Worm (Caenorhabditis elegans) whole organism, L3 larva: Measurements from ENCODE around the gene letm-1.

Experiments
- aly-2 ChIP-seq: fragments of 150-350 bp; optimal IDR thresholded peaks from 2 replicates; lab custom pipeline; 2014; ENCODE audit warnings: missing biosample characterization, missing genetic modification characterization
- ama-1 ChIP-seq: fragments of 150-350 bp; optimal IDR thresholded peaks from 2 replicates; lab custom pipeline; 2018
- ceh-28 ChIP-seq: fragments of 150-350 bp; optimal IDR thresholded peaks from 2 replicates; lab custom pipeline; 2014; ENCODE audit warnings: missing biosample characterization, missing genetic modification reagents, missing genetic modification characterization
- ceh-82 ChIP-seq: fragments of 150-350 bp; optimal IDR thresholded peaks from 2 replicates; lab custom pipeline; 2014; ENCODE audit warnings: missing biosample characterization, missing genetic modification characterization
- ceh-9 ChIP-seq: sonication (generic microtip); optimal IDR thresholded peaks from 2 replicates; lab custom pipeline; 2018; ENCODE audit warnings: missing biosample characterization, missing genetic modification characterization
- daf-12 ChIP-seq: fragments of 150-350 bp; optimal IDR thresholded peaks from 2 replicates; lab custom pipeline; 2014; ENCODE audit warnings: missing biosample characterization, missing genetic modification reagents, missing genetic modification characterization
- egl-27 ChIP-seq: sonication (generic microtip); optimal IDR thresholded peaks from 4 replicates; lab custom pipeline; 2017; ENCODE audit warnings: missing biosample characterization, missing genetic modification reagents, missing genetic modification characterization
- egl-5 ChIP-seq: fragments of 150-350 bp; optimal IDR thresholded peaks from 2 replicates; lab custom pipeline; 2017; ENCODE audit warnings: missing biosample characterization, missing genetic modification reagents, missing genetic modification characterization, inconsistent platforms
- elt-1 ChIP-seq: fragments of 150-350 bp; optimal IDR thresholded peaks from 2 replicates; lab custom pipeline; 2014; ENCODE audit warnings: missing biosample characterization, missing genetic modification characterization
- elt-2 ChIP-seq: sonication (generic microtip); optimal IDR thresholded peaks from 2 replicates; lab custom pipeline; 2016; ENCODE audit warnings: missing genetic modification reagents, mild to moderate bottlenecking, missing genetic modification characterization, missing compliant biosample characterization
- eor-1 ChIP-seq, 2 experiments: fragments of 150-350 bp; optimal IDR thresholded peaks; 2 replicates each; lab custom pipeline; 2014 to 2018; ENCODE audit warnings: missing biosample characterization in 2 of 2, missing genetic modification characterization in 2 of 2
- fkh-10 ChIP-seq: sonication (generic microtip); optimal IDR thresholded peaks from 2 replicates; lab custom pipeline; 2017; ENCODE audit warnings: missing biosample characterization, missing genetic modification reagents, missing genetic modification characterization
- fkh-2 ChIP-seq: fragments of 150-350 bp; optimal IDR thresholded peaks from 2 replicates; lab custom pipeline; 2014; ENCODE audit warnings: missing biosample characterization, missing genetic modification reagents, missing genetic modification characterization
- fos-1 ChIP-seq: fragments of 150-350 bp; optimal IDR thresholded peaks from 2 replicates; lab custom pipeline; 2014; ENCODE audit warnings: missing biosample characterization, missing genetic modification characterization
- hmg-11 ChIP-seq: sonication (generic microtip); optimal IDR thresholded peaks from 2 replicates; lab custom pipeline; 2016; ENCODE audit warnings: missing genetic modification characterization, missing compliant biosample characterization
- jun-1 ChIP-seq: fragments of 150-350 bp; optimal IDR thresholded peaks from 2 replicates; lab custom pipeline; 2014; ENCODE audit warnings: missing biosample characterization, missing genetic modification reagents, missing genetic modification characterization
- lin-15B ChIP-seq: fragments of 150-350 bp; optimal IDR thresholded peaks from 2 replicates; lab custom pipeline; 2014; ENCODE audit warnings: missing biosample characterization, missing genetic modification characterization
- lin-39 ChIP-seq: fragments of 150-350 bp; optimal IDR thresholded peaks from 2 replicates; lab custom pipeline; 2018; ENCODE audit warnings: missing biosample characterization, missing genetic modification reagents, missing genetic modification characterization
- lsy-12 ChIP-seq: sonication (generic microtip); optimal IDR thresholded peaks from 2 replicates; lab custom pipeline; 2016; ENCODE audit warnings: mild to moderate bottlenecking, missing genetic modification characterization, missing compliant biosample characterization
- mdl-1 ChIP-seq: fragments of 150-350 bp; optimal IDR thresholded peaks from 2 replicates; lab custom pipeline; 2014; ENCODE audit warnings: missing biosample characterization, missing genetic modification characterization
- mml-1 ChIP-seq: fragments of 150-350 bp; sonication (generic microtip); optimal IDR thresholded peaks from 3 replicates; lab custom pipeline; 2014; ENCODE audit warnings: missing biosample characterization, missing genetic modification characterization
- nfya-1 ChIP-seq: sonication (generic microtip); optimal IDR thresholded peaks from 2 replicates; lab custom pipeline; 2017; ENCODE audit warnings: missing genetic modification characterization, mild to moderate bottlenecking, missing compliant biosample characterization, antibody characterized with exemption, moderate library complexity; ENCODE audit not compliant: insufficient read depth
- nhr-11 ChIP-seq: fragments of 150-350 bp; optimal IDR thresholded peaks from 2 replicates; lab custom pipeline; 2014; ENCODE audit warnings: missing biosample characterization, missing genetic modification characterization
- nhr-12 ChIP-seq: fragments of 150-350 bp; optimal IDR thresholded peaks from 2 replicates; lab custom pipeline; 2014; ENCODE audit warnings: missing biosample characterization, missing genetic modification characterization
- nhr-23 ChIP-seq: fragments of 150-350 bp; optimal IDR thresholded peaks from 2 replicates; lab custom pipeline; 2014; ENCODE audit warnings: missing biosample characterization, missing genetic modification reagents, missing genetic modification characterization
- nhr-237 ChIP-seq: fragments of 150-350 bp; optimal IDR thresholded peaks from 2 replicates; lab custom pipeline; 2014; ENCODE audit warnings: missing biosample characterization, missing genetic modification characterization
- nhr-25 ChIP-seq: sonication (generic microtip); optimal IDR thresholded peaks from 2 replicates; lab custom pipeline; 2017; ENCODE audit warnings: missing biosample characterization, missing genetic modification characterization
- nhr-43 ChIP-seq: sonication (generic microtip); optimal IDR thresholded peaks from 2 replicates; lab custom pipeline; 2016; ENCODE audit warnings: mild to moderate bottlenecking, missing genetic modification characterization, missing compliant biosample characterization; ENCODE audit not compliant: poor library complexity, severe bottlenecking
- nhr-76 ChIP-seq: fragments of 150-350 bp; sonication (generic microtip); optimal IDR thresholded peaks from 5 replicates; lab custom pipeline; 2014; ENCODE audit warnings: missing biosample characterization, missing genetic modification characterization
- nhr-77 ChIP-seq: fragments of 150-350 bp; optimal IDR thresholded peaks from 2 replicates; lab custom pipeline; 2014; ENCODE audit warnings: missing biosample characterization, missing genetic modification characterization
- pha-4 ChIP-seq: fragments of 150-350 bp; optimal IDR thresholded peaks from 2 replicates; lab custom pipeline; 2014; ENCODE audit warnings: missing biosample characterization, missing genetic modification reagents, missing genetic modification characterization
- pqm-1 ChIP-seq: fragments of 150-350 bp; optimal IDR thresholded peaks from 2 replicates; lab custom pipeline; 2017; ENCODE audit warnings: missing biosample characterization, missing genetic modification characterization, inconsistent platforms
- sea-2 ChIP-seq: fragments of 150-350 bp; sonication (generic microtip); optimal IDR thresholded peaks from 4 replicates; lab custom pipeline; 2014; ENCODE audit warnings: missing biosample characterization, missing genetic modification reagents, missing genetic modification characterization
- skn-1 ChIP-seq: fragments of 150-350 bp; optimal IDR thresholded peaks from 2 replicates; lab custom pipeline; 2014; ENCODE audit warnings: missing biosample characterization, missing genetic modification characterization
- snpc-4 ChIP-seq: fragments of 150-350 bp; optimal IDR thresholded peaks from 2 replicates; lab custom pipeline; 2014; ENCODE audit warnings: missing biosample characterization, missing genetic modification characterization
- tbx-2 ChIP-seq: sonication (generic microtip); optimal IDR thresholded peaks from 2 replicates; lab custom pipeline; 2016; ENCODE audit warnings: mild to moderate bottlenecking, missing genetic modification characterization, missing compliant biosample characterization
- zag-1 ChIP-seq: fragments of 150-350 bp; optimal IDR thresholded peaks from 2 replicates; lab custom pipeline; 2014; ENCODE audit warnings: missing biosample characterization, missing genetic modification characterization
- ztf-11 ChIP-seq: fragments of 150-350 bp; optimal IDR thresholded peaks from 2 replicates; lab custom pipeline; 2014; ENCODE audit warnings: missing biosample characterization, missing genetic modification characterization
- ztf-4 ChIP-seq: fragments of 150-350 bp; optimal IDR thresholded peaks from 2 replicates; lab custom pipeline; 2014; ENCODE audit warnings: missing biosample characterization, missing genetic modification characterization

Gene letm-1

ce11 chrV:13681445-13681844, 20.4 kb downstream of the letm-1 start:
- TF ChIP-seq egl-27, result no peak
- TF ChIP-seq nhr-12 (tag; lab: Kevin White, UChicago), result no peak
- TF ChIP-seq nhr-23 (tag; lab: Kevin White, UChicago), result no peak
- TF ChIP-seq fkh-10, result peak; percentile 58
- no peak for TF ChIP-seq tbx-2 (tag; lab: Kevin White, UChicago)

ce11 chrV:13686513-13686912, 25.5 kb downstream of the letm-1 start:
- TF ChIP-seq elt-1 (tag; lab: Kevin White, UChicago) (no peak), fkh-10 (peak; percentile 64)

DNA sequence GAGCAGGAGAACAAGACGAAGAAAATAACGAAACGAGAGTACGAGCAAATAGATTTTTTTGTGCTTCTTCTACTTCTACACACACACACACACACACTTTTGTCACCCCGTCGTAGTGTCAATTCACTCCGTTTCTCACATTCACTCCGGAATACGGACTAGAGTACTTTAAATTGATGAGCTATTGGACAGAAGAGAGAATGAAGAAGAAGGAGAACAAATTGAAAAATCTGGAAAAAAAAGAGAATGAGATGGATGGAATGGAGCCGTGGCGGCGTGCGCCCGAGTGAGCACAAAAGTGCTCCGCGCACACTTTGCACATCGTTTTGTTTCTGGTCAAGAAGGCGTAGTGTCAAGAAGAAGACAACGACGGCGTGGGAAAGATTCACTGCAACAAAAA, 26.4 kb downstream of the letm-1 start:
- no peak for TF ChIP-seq daf-12 (tag; lab: Kevin White, UChicago)
- TF ChIP-seq mml-1, result no peak
- TF ChIP-seq ceh-28, result no peak
- no peak for TF ChIP-seq nhr-237 (tag; lab: Kevin White, UChicago)
- no peak for TF ChIP-seq snpc-4 (tag; lab: Kevin White, UChicago)
- TF ChIP-seq ceh-82, result no peak
- no peak for TF ChIP-seq nhr-77 (tag; lab: Kevin White, UChicago)
- TF ChIP-seq jun-1, result no peak
- no peak for TF ChIP-seq ceh-9 (tag; lab: Kevin White, UChicago)
- no peak for TF ChIP-seq nhr-76 (tag; lab: Kevin White, UChicago)
- TF ChIP-seq ztf-11, result no peak
- TF ChIP-seq eor-1 (tag; optimal IDR thresholded peaks at IDR 0.05; lab: Kevin White, UChicago), result no peak

DNA sequence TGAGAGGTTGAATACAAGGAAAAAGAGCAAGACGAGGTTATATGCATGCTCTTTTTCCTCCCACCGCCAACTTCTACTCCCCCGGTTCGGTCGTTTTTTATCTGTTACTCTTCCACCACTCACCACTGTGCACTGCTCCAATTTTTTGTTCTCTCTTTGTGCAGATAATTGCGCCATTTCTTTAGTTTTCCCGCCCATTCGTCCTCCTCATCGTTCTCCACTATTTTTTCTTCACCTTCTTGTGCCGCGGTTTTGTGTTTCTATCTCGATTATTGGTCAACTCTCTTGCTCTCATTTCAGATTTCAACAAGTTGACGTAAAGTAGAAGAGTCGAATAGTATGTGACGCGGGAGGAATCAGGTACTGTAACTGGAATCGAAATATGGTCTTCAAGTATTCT, 28.5 kb downstream of the letm-1 start, which contains the start of gene T01D3.1:
TSS of gene T01D3.1 (plus strand) at position 301 of the 400 bp plus-strand sequence.
- no peak for TF ChIP-seq egl-27
- TF ChIP-seq snpc-4 (tag; lab: Kevin White, UChicago), result no peak
- no peak for TF ChIP-seq ceh-28
- no peak for TF ChIP-seq nhr-76 (tag; lab: Kevin White, UChicago)
- no peak for TF ChIP-seq mml-1
- no peak for TF ChIP-seq nhr-237 (tag; lab: Kevin White, UChicago)
- TF ChIP-seq sea-2, result no peak
- no peak for TF ChIP-seq nhr-11 (tag; lab: Kevin White, UChicago)
- no peak for TF ChIP-seq pha-4
- no peak for TF ChIP-seq elt-2 (tag; lab: Kevin White, UChicago)
- TF ChIP-seq fkh-2, result no peak
- TF ChIP-seq lin-15B (tag; lab: Kevin White, UChicago), result no peak
- TF ChIP-seq fos-1, result no peak
- no peak for TF ChIP-seq nfya-1
- no peak for TF ChIP-seq aly-2 (tag; lab: Kevin White, UChicago)
- no peak for TF ChIP-seq nhr-43 (tag; lab: Kevin White, UChicago)
- no peak for TF ChIP-seq nhr-25 (tag; lab: Kevin White, UChicago)
- TF ChIP-seq lsy-12 (tag; lab: Kevin White, UChicago), result no peak
- TF ChIP-seq egl-5, result no peak
- TF ChIP-seq pqm-1 (tag; lab: Kevin White, UChicago), result no peak

ce11 chrV:13690276-13690675, 29.2 kb downstream of the letm-1 start:
- TF ChIP-seq elt-2 (tag; lab: Kevin White, UChicago), result no peak
- TF ChIP-seq snpc-4 (tag; lab: Kevin White, UChicago), result no peak
- TF ChIP-seq nhr-76 (tag; lab: Kevin White, UChicago), result no peak
- TF ChIP-seq hmg-11 (tag; lab: Kevin White, UChicago), result no peak
- peak; percentile 25 for TF ChIP-seq lin-39 (tag; lab: Kevin White, UChicago)

- TF ChIP-seq snpc-4 (tag; lab: Kevin White, UChicago) (no peak), mdl-1 (no peak), zag-1 (tag; lab: Kevin White, UChicago) (no peak), elt-1 (tag; lab: Kevin White, UChicago) (no peak), ztf-4 (tag; lab: Kevin White, UChicago) (no peak), skn-1 (tag; lab: Kevin White, UChicago) (no peak), ama-1 (lab: Kevin White, UChicago) (no peak), lin-39 (tag; lab: Kevin White, UChicago) (no peak), egl-27 (no peak), nhr-77 (tag; lab: Kevin White, UChicago) (no peak), lsy-12 (tag; lab: Kevin White, UChicago) (no peak)
Measured at ce11 chrV:13694103-13694502, 33.0 kb downstream of the letm-1 start.
